Worm (Caenorhabditis elegans) whole organism, L2 larva: ENCODE data around the gene phy-3.

ENCODE experiments used
- ama-1 ChIP-seq: fragments of 150-350 bp; optimal IDR thresholded peaks from 2 replicates; lab custom pipeline; 2018; ENCODE audit warnings: inconsistent platforms
- elt-3 ChIP-seq: sonication (generic microtip); optimal IDR thresholded peaks from 2 replicates; lab custom pipeline; 2017; ENCODE audit warnings: missing biosample characterization, missing genetic modification characterization
- lin-39 ChIP-seq: fragments of 150-350 bp; optimal IDR thresholded peaks from 2 replicates; lab custom pipeline; 2014; ENCODE audit warnings: missing biosample characterization, missing genetic modification reagents, missing genetic modification characterization
- lsy-2 ChIP-seq, 2 experiments: fragments of 150-350 bp in 1 of 2; sonication (generic microtip) in 1 of 2; optimal IDR thresholded peaks; 2 replicates each; lab custom pipeline; 2014 to 2017; ENCODE audit warnings: missing biosample characterization in 2 of 2, missing genetic modification characterization in 2 of 2
- mdl-1 ChIP-seq, 2 experiments: fragments of 150-350 bp in 1 of 2; sonication (generic microtip) in 1 of 2; optimal IDR thresholded peaks; 2 replicates each; lab custom pipeline; 2017; ENCODE audit warnings: missing biosample characterization in 2 of 2, missing genetic modification characterization in 2 of 2
- nhr-10 ChIP-seq: sonication (generic microtip); optimal IDR thresholded peaks from 2 replicates; lab custom pipeline; 2017; ENCODE audit warnings: missing biosample characterization, missing genetic modification characterization
- nhr-11 ChIP-seq: fragments of 150-350 bp; optimal IDR thresholded peaks from 2 replicates; lab custom pipeline; 2014; ENCODE audit warnings: missing biosample characterization, missing genetic modification characterization
- nhr-237 ChIP-seq: fragments of 150-350 bp; optimal IDR thresholded peaks from 2 replicates; lab custom pipeline; 2014; ENCODE audit warnings: missing biosample characterization, missing genetic modification characterization
- nhr-25 ChIP-seq: fragments of 150-350 bp; sonication (generic microtip); optimal IDR thresholded peaks from 3 replicates; lab custom pipeline; 2014; ENCODE audit warnings: missing biosample characterization, missing genetic modification characterization
- skn-1 ChIP-seq: sonication (generic microtip); optimal IDR thresholded peaks from 2 replicates; lab custom pipeline; 2017; ENCODE audit warnings: missing biosample characterization, missing genetic modification characterization
- snpc-4 ChIP-seq: fragments of 150-350 bp; optimal IDR thresholded peaks from 2 replicates; lab custom pipeline; 2014; ENCODE audit warnings: missing biosample characterization, missing genetic modification characterization
- unc-55 ChIP-seq: fragments of 150-350 bp; sonication (generic microtip); optimal IDR thresholded peaks from 3 replicates; lab custom pipeline; 2014; ENCODE audit warnings: missing biosample characterization, missing genetic modification reagents, missing genetic modification characterization

DNA sequence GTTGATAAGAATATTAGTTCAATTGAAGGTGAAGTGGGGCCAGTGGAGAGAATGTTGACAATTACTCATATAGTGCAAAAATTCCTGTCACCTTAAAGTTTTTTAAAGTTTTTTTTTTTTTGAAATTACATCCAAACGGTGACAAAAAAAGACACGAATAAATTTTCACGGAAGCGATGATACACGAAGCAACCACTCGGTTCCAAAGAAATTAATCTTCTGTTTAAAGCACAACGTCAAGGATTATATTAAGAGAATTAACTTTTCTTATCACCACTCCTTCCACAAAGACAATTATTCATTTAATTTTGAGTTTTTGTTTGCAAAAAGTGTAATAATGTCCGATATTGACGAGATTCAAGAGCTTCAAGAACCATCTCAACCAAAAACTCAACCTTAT, 32.4 kb downstream of the phy-3 start, which contains the start of gene clec-28:
- TF ChIP-seq nhr-237 (tag; lab: Kevin White, UChicago) (no peak), skn-1 (tag; lab: Kevin White, UChicago) (no peak), lsy-2 (tag; optimal IDR thresholded peaks at IDR 0.05; lab: Kevin White, UChicago) (no peak), unc-55 (GFP tag; lab: Kevin White, UChicago) (no peak), ama-1 (lab: Kevin White, UChicago) (no peak), mdl-1 (tag; optimal IDR thresholded peaks at IDR 0.05; lab: Kevin White, UChicago) (no peak), nhr-25 (tag; lab: Kevin White, UChicago) (no peak), nhr-10 (tag; lab: Kevin White, UChicago) (no peak), elt-3 (tag; lab: Kevin White, UChicago) (no peak), snpc-4 (tag; lab: Kevin White, UChicago) (no peak), nhr-11 (tag; lab: Kevin White, UChicago) (no peak), lin-39 (tag; lab: Kevin White, UChicago) (no peak)
